Fruit fly (Drosophila melanogaster) whole organism: ENCODE measurements around the gene akirin.

Experiments used
- pan ChIP-seq: fragments of >200 bp; optimal IDR thresholded peaks from 2 replicates; lab custom pipeline; 2017
- psq ChIP-seq: fragments of >200 bp; optimal IDR thresholded peaks from 2 replicates; lab custom pipeline; 2017

DNA sequence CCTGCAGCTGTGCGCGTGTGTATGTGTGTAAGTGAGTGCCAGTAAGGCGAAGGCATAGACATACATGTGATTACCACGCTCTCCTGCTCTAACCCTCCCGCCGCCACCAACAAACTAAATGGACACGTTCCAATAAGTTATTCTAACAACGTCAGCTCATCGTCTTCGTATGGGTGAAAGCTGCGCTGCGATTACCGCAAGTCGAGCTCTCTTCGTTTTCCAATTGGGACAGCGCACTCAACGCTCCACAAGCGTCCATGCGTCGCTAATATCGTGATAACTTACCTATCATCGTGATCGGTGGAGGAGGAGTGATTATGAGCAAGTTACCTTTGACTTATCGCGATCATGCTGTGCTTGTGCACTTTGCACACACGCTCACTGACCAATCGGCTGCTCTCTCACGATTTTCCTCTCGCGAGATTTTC is 8.5 kb upstream of the akirin start:
- TF ChIP-seq pan (lab: Kevin White, UChicago), result no peak
- TF ChIP-seq psq (lab: Kevin White, UChicago), result no peak
